Fruit fly (Drosophila melanogaster): ENCODE measurements around the gene CG12147.

DNA sequence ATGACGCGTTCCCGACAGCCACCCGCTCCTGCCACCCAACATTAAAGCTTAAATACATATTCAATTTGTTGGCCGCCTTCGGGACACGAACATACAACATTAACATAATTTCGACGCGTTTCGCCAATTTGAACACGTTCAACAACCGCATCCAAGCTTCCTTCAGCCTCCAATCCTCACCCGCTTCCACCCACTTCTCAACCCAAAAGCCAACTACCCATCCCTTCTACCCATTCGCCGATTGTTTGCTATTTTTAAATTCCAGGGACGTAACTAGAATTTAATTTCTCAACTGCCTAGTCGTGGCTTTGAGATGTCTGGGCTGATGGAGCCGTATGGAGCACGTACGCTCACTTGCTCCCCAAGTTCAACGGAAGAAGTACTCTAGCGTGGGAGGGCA lies 2.7 kb upstream of the CG12147 start:
- no peak for TF ChIP-seq Pif1A (GFP tag; optimal IDR thresholded peaks at IDR 0.05)
- no peak for TF ChIP-seq CG15710 (tag; optimal IDR thresholded peaks at IDR 0.05)
- no peak for TF ChIP-seq CG12605 (GFP tag; IDR thresholded peaks at IDR 0.05)
- no peak for TF ChIP-seq EcR (GFP tag; optimal IDR thresholded peaks at IDR 0.05)
- no peak for TF ChIP-seq CG8159 (tag; optimal IDR thresholded peaks at IDR 0.05)
- no peak for TF ChIP-seq CG10348 (GFP tag; IDR thresholded peaks at IDR 0.05)
- TF ChIP-seq Snoo (tag; optimal IDR thresholded peaks at IDR 0.05), result no peak

Data from whole organism, pupa.